Worm (Caenorhabditis elegans) whole organism, midembryonic: Measurements from ENCODE around the gene C04H5.7.

Source experiments
- T22C8.4 ChIP-seq: fragments of 200-800 bp; sonication (Bioruptor generic); IDR thresholded peaks from 2 replicates; pipeline ENCODE4 v1.3.6; 2022; ENCODE audit warnings: missing genetic modification characterization, missing compliant biosample characterization
- cog-1 ChIP-seq: sonication (generic microtip); optimal IDR thresholded peaks from 2 replicates; lab custom pipeline; 2016; ENCODE audit warnings: missing genetic modification characterization, missing compliant biosample characterization
- flt-1 ChIP-seq: fragments of 200-800 bp; sonication (Bioruptor generic); IDR thresholded peaks from 2 replicates; pipeline ENCODE4 v1.3.6; 2022; ENCODE audit warnings: missing genetic modification characterization, missing compliant biosample characterization
- klf-2 ChIP-seq: fragments of 200-800 bp; sonication (Bioruptor generic); conservative IDR thresholded peaks from 2 replicates; pipeline ENCODE4 v1.3.6; 2022; ENCODE audit warnings: missing genetic modification reagents, missing genetic modification characterization, missing compliant biosample characterization
- med-1 ChIP-seq: sonication (generic microtip); optimal IDR thresholded peaks from 2 replicates; lab custom pipeline; 2017; ENCODE audit warnings: missing genetic modification characterization, mild to moderate bottlenecking, missing compliant biosample characterization, antibody characterized with exemption, missing genetic modification reagents; ENCODE audit not compliant: insufficient read depth
- ref-1 ChIP-seq: fragments of 200-800 bp; sonication (Bioruptor generic); conservative IDR thresholded peaks from 2 replicates; pipeline ENCODE4 v1.3.6; 2022; ENCODE audit warnings: missing genetic modification reagents, missing genetic modification characterization, missing compliant biosample characterization
- tab-1 ChIP-seq: fragments of 200-800 bp; sonication (Bioruptor generic); IDR thresholded peaks from 2 replicates; pipeline ENCODE4 v1.3.6; 2022; ENCODE audit warnings: missing genetic modification characterization, missing compliant biosample characterization
- ztf-23 ChIP-seq: fragments of 200-800 bp; sonication (Bioruptor generic); IDR thresholded peaks from 2 replicates; pipeline ENCODE4 v1.3.6; 2022; ENCODE audit warnings: missing genetic modification reagents, missing genetic modification characterization, missing compliant biosample characterization
- ztf-29 ChIP-seq: fragments of 200-800 bp; sonication (Bioruptor generic); IDR thresholded peaks from 2 replicates; pipeline ENCODE4 v1.3.6; 2022; ENCODE audit warnings: missing genetic modification reagents, missing genetic modification characterization, missing compliant biosample characterization

Gene C04H5.7

ce11 chrII:14523070-14523572 lies 14.6 kb upstream of the C04H5.7 start, which contains the start of gene btb-20:
TSS of gene btb-20 (minus strand) at chrII:14523522.
- TF ChIP-seq cog-1 (no peak), med-1 (GFP tag; lab: Kevin White, UChicago) (no peak)

ce11 chrII:14523645-14524223 lies 14.0 kb upstream of the C04H5.7 start, which contains the start of gene pot-2:
TSS of gene pot-2 (plus strand) at chrII:14524173.
- TF ChIP-seq med-1 (GFP tag; lab: Kevin White, UChicago), result no peak
- TF ChIP-seq ztf-23 (GFP tag; lab: Robert Waterston, UW), result no peak
- no peak for TF ChIP-seq klf-2
- no peak for TF ChIP-seq tab-1 (GFP tag; lab: Robert Waterston, UW)
- TF ChIP-seq T22C8.4 (GFP tag; lab: Robert Waterston, UW), result no peak
- TF ChIP-seq ref-1, result no peak
- TF ChIP-seq cog-1, result no peak
- TF ChIP-seq ztf-29 (GFP tag; lab: Robert Waterston, UW), result no peak
- no peak for TF ChIP-seq flt-1 (GFP tag; lab: Robert Waterston, UW)

ce11 chrII:14525013-14525412 lies 12.7 kb upstream of the C04H5.7 start, which contains the start of gene F57C2.4:
TSS of gene F57C2.4 (plus strand) at chrII:14525313.
- TF ChIP-seq ztf-23 (GFP tag; lab: Robert Waterston, UW) (no peak), cog-1 (no peak), ztf-29 (GFP tag; lab: Robert Waterston, UW) (no peak), tab-1 (GFP tag; lab: Robert Waterston, UW) (no peak), med-1 (GFP tag; lab: Kevin White, UChicago) (no peak), klf-2 (no peak), flt-1 (GFP tag; lab: Robert Waterston, UW) (no peak), T22C8.4 (GFP tag; lab: Robert Waterston, UW) (no peak), ref-1 (no peak)

- TF ChIP-seq flt-1 (GFP tag; lab: Robert Waterston, UW) (no peak), ref-1 (no peak), cog-1 (no peak), T22C8.4 (GFP tag; lab: Robert Waterston, UW) (no peak), klf-2 (no peak), tab-1 (GFP tag; lab: Robert Waterston, UW) (no peak), med-1 (GFP tag; lab: Kevin White, UChicago) (no peak), ztf-23 (GFP tag; lab: Robert Waterston, UW) (no peak), ztf-29 (GFP tag; lab: Robert Waterston, UW) (no peak)
These were observed 10.6 kb upstream of the C04H5.7 start for ce11 chrII:14527104-14527503.

- no peak for TF ChIP-seq T22C8.4 (GFP tag; lab: Robert Waterston, UW)
- TF ChIP-seq ztf-29 (GFP tag; lab: Robert Waterston, UW), result no peak
- 0 out of 2 replicates have a peak, but pooled peaks have one; percentile 6 for TF ChIP-seq flt-1 (GFP tag; lab: Robert Waterston, UW)
- TF ChIP-seq klf-2, result peak; percentile 67; the same call in 1 of the 2 replicates
- TF ChIP-seq tab-1 (GFP tag; lab: Robert Waterston, UW), result no peak
- TF ChIP-seq ref-1, result no peak
- TF ChIP-seq ztf-23 (GFP tag; lab: Robert Waterston, UW), result peak; percentile 63
- peak; percentile 93 for TF ChIP-seq cog-1
- no peak for TF ChIP-seq med-1 (GFP tag; lab: Kevin White, UChicago)
These were observed 9.4 kb upstream of the C04H5.7 start, which contains the start of the genes F57C2.5 and spat-1 for ce11 chrII:14528233-14528802. TSS of gene F57C2.5 (minus strand) at chrII:14528239. TSS of gene spat-1 (plus strand) at chrII:14528752.

- no peak for TF ChIP-seq T22C8.4 (GFP tag; lab: Robert Waterston, UW)
- no peak for TF ChIP-seq cog-1
- no peak for TF ChIP-seq ztf-29 (GFP tag; lab: Robert Waterston, UW)
These were observed 3.7 kb upstream of the C04H5.7 start, which contains the start of gene C04H5.1 for ce11 chrII:14534000-14534399. TSS of gene C04H5.1 (plus strand) at chrII:14534300.

- TF ChIP-seq tab-1 (GFP tag; lab: Robert Waterston, UW) (no peak), ref-1 (no peak), T22C8.4 (GFP tag; lab: Robert Waterston, UW) (no peak), flt-1 (GFP tag; lab: Robert Waterston, UW) (no peak), med-1 (GFP tag; lab: Kevin White, UChicago) (no peak), ztf-23 (GFP tag; lab: Robert Waterston, UW) (no peak), klf-2 (no peak)
These were observed 2.8 kb downstream of the C04H5.7 start for ce11 chrII:14540551-14540950.

- TF ChIP-seq ref-1 (no peak), flt-1 (GFP tag; lab: Robert Waterston, UW) (no peak), ztf-29 (GFP tag; lab: Robert Waterston, UW) (no peak), cog-1 (no peak), T22C8.4 (GFP tag; lab: Robert Waterston, UW) (no peak), tab-1 (GFP tag; lab: Robert Waterston, UW) (no peak), klf-2 (no peak), med-1 (GFP tag; lab: Kevin White, UChicago) (no peak), ztf-23 (GFP tag; lab: Robert Waterston, UW) (no peak)
These were observed 10.9 kb downstream of the C04H5.7 start, which contains the start of gene gcy-29 for ce11 chrII:14548691-14549090. TSS of gene gcy-29 (minus strand) at chrII:14548791.

- TF ChIP-seq tab-1 (GFP tag; lab: Robert Waterston, UW), result no peak
- no peak for TF ChIP-seq cog-1
- no peak for TF ChIP-seq ref-1
- TF ChIP-seq med-1 (GFP tag; lab: Kevin White, UChicago), result no peak
- TF ChIP-seq klf-2, result no peak
- no peak for TF ChIP-seq T22C8.4 (GFP tag; lab: Robert Waterston, UW)
These were observed 12.9 kb downstream of the C04H5.7 start, which contains the start of gene nlp-41 for ce11 chrII:14550613-14551012. TSS of gene nlp-41 (plus strand) at chrII:14550913.
